Worm (Caenorhabditis elegans) whole organism, L3 larva: ENCODE data around the gene C36H8.1.
A peak's percentile ranks its signal among the peaks of the same experiment; 100 is the strongest.

ENCODE experiments used
- R02D3.7 ChIP-seq: fragments of 150-350 bp; optimal IDR thresholded peaks from 2 replicates; lab custom pipeline; 2014; ENCODE audit warnings: missing biosample characterization, missing genetic modification characterization
- ceh-16 ChIP-seq: sonication (generic microtip); optimal IDR thresholded peaks from 2 replicates; lab custom pipeline; 2017; ENCODE audit warnings: missing biosample characterization, missing genetic modification characterization
- ceh-28 ChIP-seq: fragments of 150-350 bp; optimal IDR thresholded peaks from 2 replicates; lab custom pipeline; 2014; ENCODE audit warnings: missing biosample characterization, missing genetic modification reagents, missing genetic modification characterization
- ceh-82 ChIP-seq: fragments of 150-350 bp; optimal IDR thresholded peaks from 2 replicates; lab custom pipeline; 2014; ENCODE audit warnings: missing biosample characterization, missing genetic modification characterization
- egl-27 ChIP-seq: sonication (generic microtip); optimal IDR thresholded peaks from 4 replicates; lab custom pipeline; 2017; ENCODE audit warnings: missing biosample characterization, missing genetic modification reagents, missing genetic modification characterization
- elt-2 ChIP-seq: sonication (generic microtip); optimal IDR thresholded peaks from 2 replicates; lab custom pipeline; 2016; ENCODE audit warnings: missing genetic modification reagents, mild to moderate bottlenecking, missing genetic modification characterization, missing compliant biosample characterization
- eor-1 ChIP-seq, 2 experiments: fragments of 150-350 bp; optimal IDR thresholded peaks; 2 replicates each; lab custom pipeline; 2014 to 2018; ENCODE audit warnings: missing biosample characterization in 2 of 2, missing genetic modification characterization in 2 of 2
- fkh-10 ChIP-seq: sonication (generic microtip); optimal IDR thresholded peaks from 2 replicates; lab custom pipeline; 2017; ENCODE audit warnings: missing biosample characterization, missing genetic modification reagents, missing genetic modification characterization
- fkh-2 ChIP-seq: fragments of 150-350 bp; optimal IDR thresholded peaks from 2 replicates; lab custom pipeline; 2014; ENCODE audit warnings: missing biosample characterization, missing genetic modification reagents, missing genetic modification characterization
- fos-1 ChIP-seq: fragments of 150-350 bp; optimal IDR thresholded peaks from 2 replicates; lab custom pipeline; 2014; ENCODE audit warnings: missing biosample characterization, missing genetic modification characterization
- jun-1 ChIP-seq: fragments of 150-350 bp; optimal IDR thresholded peaks from 2 replicates; lab custom pipeline; 2014; ENCODE audit warnings: missing biosample characterization, missing genetic modification reagents, missing genetic modification characterization
- lin-15B ChIP-seq: fragments of 150-350 bp; optimal IDR thresholded peaks from 2 replicates; lab custom pipeline; 2014; ENCODE audit warnings: missing biosample characterization, missing genetic modification characterization
- lsy-12 ChIP-seq: sonication (generic microtip); optimal IDR thresholded peaks from 2 replicates; lab custom pipeline; 2016; ENCODE audit warnings: mild to moderate bottlenecking, missing genetic modification characterization, missing compliant biosample characterization
- mdl-1 ChIP-seq: fragments of 150-350 bp; optimal IDR thresholded peaks from 2 replicates; lab custom pipeline; 2014; ENCODE audit warnings: missing biosample characterization, missing genetic modification characterization
- nhr-11 ChIP-seq: fragments of 150-350 bp; optimal IDR thresholded peaks from 2 replicates; lab custom pipeline; 2014; ENCODE audit warnings: missing biosample characterization, missing genetic modification characterization
- nhr-12 ChIP-seq: fragments of 150-350 bp; optimal IDR thresholded peaks from 2 replicates; lab custom pipeline; 2014; ENCODE audit warnings: missing biosample characterization, missing genetic modification characterization
- nhr-23 ChIP-seq: fragments of 150-350 bp; optimal IDR thresholded peaks from 2 replicates; lab custom pipeline; 2014; ENCODE audit warnings: missing biosample characterization, missing genetic modification reagents, missing genetic modification characterization
- nhr-237 ChIP-seq: fragments of 150-350 bp; optimal IDR thresholded peaks from 2 replicates; lab custom pipeline; 2014; ENCODE audit warnings: missing biosample characterization, missing genetic modification characterization
- nhr-28 ChIP-seq: fragments of 150-350 bp; optimal IDR thresholded peaks from 2 replicates; lab custom pipeline; 2014; ENCODE audit warnings: missing biosample characterization, missing genetic modification characterization
- nhr-67 ChIP-seq: fragments of 150-350 bp; optimal IDR thresholded peaks from 2 replicates; lab custom pipeline; 2014; ENCODE audit warnings: missing biosample characterization, missing genetic modification characterization
- nhr-76 ChIP-seq: fragments of 150-350 bp; sonication (generic microtip); optimal IDR thresholded peaks from 5 replicates; lab custom pipeline; 2014; ENCODE audit warnings: missing biosample characterization, missing genetic modification characterization
- nhr-77 ChIP-seq: fragments of 150-350 bp; optimal IDR thresholded peaks from 2 replicates; lab custom pipeline; 2014; ENCODE audit warnings: missing biosample characterization, missing genetic modification characterization
- pqm-1 ChIP-seq: fragments of 150-350 bp; optimal IDR thresholded peaks from 2 replicates; lab custom pipeline; 2017; ENCODE audit warnings: missing biosample characterization, missing genetic modification characterization, inconsistent platforms
- skn-1 ChIP-seq: fragments of 150-350 bp; optimal IDR thresholded peaks from 2 replicates; lab custom pipeline; 2014; ENCODE audit warnings: missing biosample characterization, missing genetic modification characterization
- tbx-2 ChIP-seq: sonication (generic microtip); optimal IDR thresholded peaks from 2 replicates; lab custom pipeline; 2016; ENCODE audit warnings: mild to moderate bottlenecking, missing genetic modification characterization, missing compliant biosample characterization
- unc-39 ChIP-seq: sonication (generic microtip); optimal IDR thresholded peaks from 4 replicates; lab custom pipeline; 2017; ENCODE audit warnings: missing biosample characterization, missing genetic modification characterization
- unc-62 ChIP-seq: fragments of 150-350 bp; sonication (generic microtip); optimal IDR thresholded peaks from 4 replicates; lab custom pipeline; 2014; ENCODE audit warnings: missing biosample characterization, missing genetic modification reagents, missing genetic modification characterization

Gene C36H8.1

DNA sequence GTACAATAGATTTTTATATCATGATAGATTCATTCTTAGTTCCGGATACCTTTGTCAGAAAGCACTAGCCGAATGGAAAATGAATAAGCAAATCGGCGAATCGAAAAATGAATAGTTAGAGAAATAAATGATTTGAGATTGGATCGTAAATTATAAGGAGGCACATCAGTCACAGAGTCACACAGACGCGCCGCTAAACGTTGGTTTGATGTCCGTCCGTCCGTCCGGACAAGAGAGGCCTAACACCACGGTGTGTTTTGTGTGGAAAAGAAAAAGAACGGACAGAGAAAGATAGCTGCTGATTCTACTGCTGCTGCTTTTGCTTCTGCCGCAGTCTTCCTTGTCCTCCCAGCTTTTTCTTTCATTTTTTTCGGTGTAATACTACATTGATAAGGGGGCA is 43.7 kb downstream of the C36H8.1 start:
- no peak for TF ChIP-seq ceh-82 (tag; lab: Kevin White, UChicago)
- TF ChIP-seq nhr-77 (tag; lab: Kevin White, UChicago) = no peak
- no peak for TF ChIP-seq tbx-2
- no peak for TF ChIP-seq egl-27
- TF ChIP-seq nhr-76 (tag; lab: Kevin White, UChicago) = no peak
- TF ChIP-seq jun-1 (tag; lab: Kevin White, UChicago) = no peak
- no peak for TF ChIP-seq nhr-12 (tag; lab: Kevin White, UChicago)
- no peak for TF ChIP-seq lin-15B
- TF ChIP-seq nhr-237 (tag; lab: Kevin White, UChicago) = no peak
- no peak for TF ChIP-seq mdl-1
- TF ChIP-seq fkh-10 (GFP tag; lab: Kevin White, UChicago) = no peak
- no peak for TF ChIP-seq ceh-16 (tag; lab: Kevin White, UChicago)
- TF ChIP-seq nhr-67 = no peak
- TF ChIP-seq unc-62 = no peak
- no peak for TF ChIP-seq nhr-23 (tag; lab: Kevin White, UChicago)
- no peak for TF ChIP-seq R02D3.7
- no peak for TF ChIP-seq fos-1 (tag; lab: Kevin White, UChicago)

ce11 chrIV:12700204-12700603 is 44.4 kb downstream of the C36H8.1 start:
- TF ChIP-seq unc-39 (no peak), elt-2 (tag; lab: Kevin White, UChicago) (peak; percentile 80), pqm-1 (no peak), skn-1 (no peak), ceh-28 (tag; lab: Kevin White, UChicago) (no peak)

DNA sequence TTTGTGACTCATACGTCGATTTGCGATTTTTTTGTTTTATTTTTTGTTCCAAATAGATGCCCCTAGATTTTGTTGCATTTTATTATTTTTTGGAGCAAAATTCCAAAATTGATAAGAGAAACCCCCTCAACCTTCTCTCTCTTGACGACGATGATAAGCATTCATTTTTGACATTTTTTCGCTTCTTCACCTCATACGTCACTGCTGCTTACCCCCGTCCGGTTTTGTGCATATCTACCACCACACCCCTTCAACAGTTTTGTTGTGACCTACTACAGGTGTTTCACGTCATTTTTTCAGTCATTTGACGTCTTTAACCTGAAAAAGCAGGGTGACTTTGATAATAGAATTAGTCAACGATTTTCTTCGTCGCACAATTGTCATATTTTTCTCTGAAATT is 45.7 kb downstream of the C36H8.1 start:
- peak; percentile 90 for TF ChIP-seq elt-2 (tag; lab: Kevin White, UChicago)
- TF ChIP-seq eor-1 (tag; optimal IDR thresholded peaks at IDR 0.05; lab: Kevin White, UChicago) = no peak
- no peak for TF ChIP-seq nhr-11 (tag; lab: Kevin White, UChicago)
- peak; percentile 75 for TF ChIP-seq pqm-1
- TF ChIP-seq fkh-2 (tag; lab: Kevin White, UChicago) = no peak
- TF ChIP-seq R02D3.7 = no peak
- TF ChIP-seq nhr-28 (tag; lab: Kevin White, UChicago) = no peak
- TF ChIP-seq ceh-16 (tag; lab: Kevin White, UChicago) = no peak
- TF ChIP-seq lsy-12 = no peak
- TF ChIP-seq jun-1 (tag; lab: Kevin White, UChicago) = peak; percentile 18
- TF ChIP-seq fkh-10 (GFP tag; lab: Kevin White, UChicago) = no peak
- TF ChIP-seq, all 47 proteins: peak for 3
